Fruit fly (Drosophila melanogaster): Measurements from ENCODE around the gene Yp2.
A peak's percentile ranks its signal among the peaks of the same experiment; 100 is the strongest.

The Yp2 gene

DNA sequence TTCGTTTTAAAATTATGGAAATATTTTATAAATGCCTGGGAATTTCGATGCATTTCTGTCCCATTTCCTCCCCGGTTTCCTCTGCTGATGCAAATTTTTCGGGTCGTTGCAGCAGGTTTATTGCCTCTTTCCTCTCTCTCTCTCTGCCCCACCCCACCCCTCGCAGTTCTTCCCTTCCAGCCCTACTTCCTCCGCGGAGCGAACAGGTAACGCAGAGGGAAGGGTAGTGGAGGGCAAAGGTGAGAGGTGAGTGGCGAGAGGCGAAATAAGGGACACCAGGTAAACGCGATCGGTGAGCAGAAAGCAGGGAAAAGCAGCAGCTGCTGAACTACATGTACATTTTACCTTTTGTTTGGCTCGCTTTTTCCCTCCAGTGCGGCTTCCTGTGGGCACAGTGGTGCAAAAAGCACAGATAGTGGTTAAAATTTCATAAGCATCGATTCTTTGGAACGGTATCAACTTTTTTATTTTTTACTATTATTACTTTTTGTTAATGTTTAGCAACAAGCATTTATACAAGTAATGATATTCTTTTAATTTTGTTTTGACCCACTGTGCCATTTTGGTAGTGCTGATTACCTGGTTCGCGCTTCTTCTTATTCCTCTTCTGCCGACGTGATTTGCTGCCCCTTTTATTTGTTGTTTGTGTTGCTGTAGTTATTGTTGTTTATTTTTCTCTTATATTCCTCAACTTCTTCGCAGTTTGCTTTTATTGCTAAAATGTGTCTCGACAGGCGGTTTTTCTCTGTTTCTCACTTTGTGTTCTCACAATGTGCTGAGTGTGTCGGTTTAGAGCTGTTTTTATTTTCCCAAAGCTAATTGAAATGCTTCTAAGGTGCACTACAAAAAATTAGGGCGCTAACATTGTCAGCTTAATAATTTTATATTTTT, 35.8 kb upstream of the Yp2 start (continued):
- TF ChIP-seq scrt (GFP tag; optimal IDR thresholded peaks at IDR 0.05) (no peak), CG4617 (GFP tag; optimal IDR thresholded peaks at IDR 0.05; ENCODE audit: borderline replicate concordance) (no peak), E2f1 (GFP tag; IDR thresholded peaks at IDR 0.05) (peak; percentile 62; the same call in 1 of the 2 replicates), CG13624 (GFP tag; optimal IDR thresholded peaks at IDR 0.05) (no peak), CG1529 (GFP tag; optimal IDR thresholded peaks at IDR 0.05) (peak; percentile 36), CG12299 (tag; optimal IDR thresholded peaks at IDR 0.05) (no peak), Awh (GFP tag; IDR thresholded peaks at IDR 0.05) (peak; percentile 74), CG12236 (GFP tag; optimal IDR thresholded peaks at IDR 0.05) (no peak), CG11085 (GFP tag; IDR thresholded peaks at IDR 0.05) (0 out of 2 replicates have a peak, but pooled peaks have one; percentile 27), fu2 (GFP tag; optimal IDR thresholded peaks at IDR 0.05) (no peak), CG6272 (GFP tag; IDR thresholded peaks at IDR 0.05) (no peak), CG3838 (GFP tag; optimal IDR thresholded peaks at IDR 0.05) (no peak), lab (GFP tag; optimal IDR thresholded peaks at IDR 0.05) (peak; percentile 61), kah (GFP tag; optimal IDR thresholded peaks at IDR 0.05) (no peak), CG10431 (GFP tag; optimal IDR thresholded peaks at IDR 0.05) (peak; percentile 55), run (tag; optimal IDR thresholded peaks at IDR 0.05) (no peak), Sry-β (GFP tag; optimal IDR thresholded peaks at IDR 0.05) (no peak), Bgb (GFP tag; IDR thresholded peaks at IDR 0.05; ENCODE audit: partially characterized antibody) (no peak), CG7745 (tag; optimal IDR thresholded peaks at IDR 0.05) (no peak), CG43689 (GFP tag; IDR thresholded peaks at IDR 0.05) (peak; percentile 48; the same call in 1 of the 2 replicates), CG17568 (GFP tag; optimal IDR thresholded peaks at IDR 0.05) (no peak), phol (tag; optimal IDR thresholded peaks at IDR 0.05) (peak; percentile 73), CG12942 (GFP tag; optimal IDR thresholded peaks at IDR 0.05) (peak; percentile 33), zen2 (GFP tag; IDR thresholded peaks at IDR 0.05; ENCODE audit: partially characterized antibody) (no peak), CG8388 (GFP tag; optimal IDR thresholded peaks at IDR 0.05) (peak; percentile 65), CG2120 (GFP tag; optimal IDR thresholded peaks at IDR 0.05) (peak; percentile 47), CG14014 (GFP tag; IDR thresholded peaks at IDR 0.05) (peak; percentile 53; the same call in 1 of the 2 replicates), inv (GFP tag; IDR thresholded peaks at IDR 0.05; ENCODE audit: partially characterized antibody) (no peak), CG15011 (GFP tag; optimal IDR thresholded peaks at IDR 0.05) (no peak), CG34376 (GFP tag; optimal IDR thresholded peaks at IDR 0.05) (no peak), h (optimal IDR thresholded peaks at IDR 0.05) (no peak), CG6765 (GFP tag; optimal IDR thresholded peaks at IDR 0.05) (no peak), CG2712 (tag; optimal IDR thresholded peaks at IDR 0.05) (peak; percentile 76), nerfin-1 (tag; optimal IDR thresholded peaks at IDR 0.05) (no peak), CG10543 (GFP tag; optimal IDR thresholded peaks at IDR 0.05) (no peak), sisA (GFP tag; IDR thresholded peaks at IDR 0.05) (peak; percentile 76), ase (GFP tag; IDR thresholded peaks at IDR 0.05) (peak; percentile 59; the same call in 1 of the 3 replicates), Atf3 (GFP tag; optimal IDR thresholded peaks at IDR 0.05) (peak; percentile 24), Drgx (GFP tag; IDR thresholded peaks at IDR 0.05) (peak; percentile 51), mam (GFP tag; optimal IDR thresholded peaks at IDR 0.05) (peak; percentile 2), Xrp1 (GFP tag; IDR thresholded peaks at IDR 0.05) (peak; percentile 90), CG14965 (GFP tag; optimal IDR thresholded peaks at IDR 0.05; ENCODE audit: borderline replicate concordance) (no peak), Gug (GFP tag; IDR thresholded peaks at IDR 0.05) (peak; percentile 34; the same call in 1 of the 4 replicates), ssp (GFP tag; IDR thresholded peaks at IDR 0.05) (peak; percentile 36; the same call in 1 of the 2 replicates), Hr3 (GFP tag; optimal IDR thresholded peaks at IDR 0.05) (peak; percentile 47), odd (GFP tag; optimal IDR thresholded peaks at IDR 0.05) (peak; percentile 53), br (optimal IDR thresholded peaks at IDR 0.05) (no peak), eve (GFP tag; optimal IDR thresholded peaks at IDR 0.05) (peak in 1 of 2 experiments; percentile 9), emc (GFP tag; optimal IDR thresholded peaks at IDR 0.05) (no peak)
